Fruit fly (Drosophila melanogaster) whole organism, wandering third instar larva: ENCODE measurements around the gene upSET.

Experiments used
- Abd-B ChIP-seq: fragments of >200 bp; optimal IDR thresholded peaks from 2 replicates; lab custom pipeline; 2017; ENCODE audit warnings: missing biosample characterization, missing genetic modification characterization
- CG32264 ChIP-seq: fragments of 200-800 bp; sonication (Bioruptor generic); optimal IDR thresholded peaks from 2 replicates; lab custom pipeline; 2016; ENCODE audit warnings: missing biosample characterization, missing genetic modification characterization
- CG9705 ChIP-seq: fragments of 200-800 bp; sonication (Bioruptor generic); optimal IDR thresholded peaks from 2 replicates; lab custom pipeline; 2018; ENCODE audit warnings: missing biosample characterization, mild to moderate bottlenecking, missing genetic modification characterization
- CrebA ChIP-seq: fragments of 200-800 bp; sonication (Bioruptor generic); optimal IDR thresholded peaks from 2 replicates; lab custom pipeline; 2016; ENCODE audit warnings: missing biosample characterization, mild to moderate bottlenecking, missing genetic modification characterization, borderline replicate concordance
- Dfd ChIP-seq: fragments of >200 bp; optimal IDR thresholded peaks from 2 replicates; lab custom pipeline; 2017; ENCODE audit warnings: missing biosample characterization, missing genetic modification characterization
- Dif ChIP-seq: fragments of 200-275, 200-300 bp; sonication (Bioruptor generic); optimal IDR thresholded peaks from 2 replicates; lab custom pipeline; 2018; ENCODE audit warnings: missing biosample characterization, missing genetic modification characterization; ENCODE audit not compliant: partially characterized antibody
- GATAd ChIP-seq: sonication (Bioruptor generic); optimal IDR thresholded peaks from 2 replicates; lab custom pipeline; 2016; ENCODE audit warnings: missing biosample characterization, missing genetic modification characterization
- Hnf4 ChIP-seq: fragments of 200-800 bp; sonication (Bioruptor generic); optimal IDR thresholded peaks from 2 replicates; lab custom pipeline; 2016; ENCODE audit warnings: missing biosample characterization, mild to moderate bottlenecking, missing genetic modification characterization
- Hr78 ChIP-seq: fragments of >200 bp; optimal IDR thresholded peaks from 2 replicates; lab custom pipeline; 2017; ENCODE audit warnings: missing biosample characterization, missing genetic modification characterization
- Hr83 ChIP-seq: fragments of 200-300 bp; sonication (Bioruptor generic); optimal IDR thresholded peaks from 2 replicates; lab custom pipeline; 2016; ENCODE audit warnings: missing biosample characterization, mild to moderate bottlenecking, missing genetic modification characterization, moderate library complexity; ENCODE audit not compliant: poor library complexity, severe bottlenecking
- Jra ChIP-seq: sonication (Bioruptor generic); optimal IDR thresholded peaks from 2 replicates; lab custom pipeline; 2016; ENCODE audit warnings: missing biosample characterization, missing genetic modification characterization
- Mio ChIP-seq: sonication (Bioruptor generic); optimal IDR thresholded peaks from 2 replicates; lab custom pipeline; 2016; ENCODE audit warnings: missing biosample characterization, missing genetic modification characterization
- Myc ChIP-seq: fragments of >200 bp; optimal IDR thresholded peaks from 2 replicates; lab custom pipeline; 2017
- N ChIP-seq: fragments of >200 bp; optimal IDR thresholded peaks from 2 replicates; lab custom pipeline; 2018; ENCODE audit warnings: missing biosample characterization, missing external identifiers, missing genetic modification characterization
- Rel ChIP-seq, 2 experiments: fragments of 200-800 bp; sonication (Bioruptor generic) in 1 of 2; optimal IDR thresholded peaks; 2 replicates in 1 of 2; 3 replicates in 1 of 2; lab custom pipeline; 2016 to 2019; ENCODE audit warnings: mild to moderate bottlenecking in 2 of 2, missing biosample characterization in 2 of 2, missing genetic modification characterization in 2 of 2, moderate library complexity in 1 of 2
- Sp1 ChIP-seq: fragments of 200-800 bp; sonication (Bioruptor generic); optimal IDR thresholded peaks from 3 replicates; lab custom pipeline; 2019; ENCODE audit warnings: missing biosample characterization, mild to moderate bottlenecking, missing genetic modification characterization, moderate library complexity
- br ChIP-seq: fragments of 200-800 bp; sonication (Bioruptor generic); optimal IDR thresholded peaks from 2 replicates; lab custom pipeline; 2016; ENCODE audit warnings: missing biosample characterization, missing genetic modification characterization
- brk ChIP-seq: fragments of 200-800 bp; sonication (Bioruptor generic); optimal IDR thresholded peaks from 2 replicates; lab custom pipeline; 2016; ENCODE audit warnings: missing biosample characterization, mild to moderate bottlenecking, missing genetic modification characterization
- dl ChIP-seq, 2 experiments: fragments of 175-275, 200-275 bp in 1 of 2; fragments of 200-275 bp in 1 of 2; sonication (Bioruptor generic); optimal IDR thresholded peaks; lab custom pipeline; 2018; ENCODE audit warnings: mild to moderate bottlenecking in 2 of 2, missing biosample characterization in 2 of 2, missing genetic modification characterization in 2 of 2, moderate library complexity in 2 of 2; ENCODE audit not compliant: partially characterized antibody in 2 of 2, insufficient read depth in 1 of 2
- dmrt93B ChIP-seq: fragments of 200-800 bp; sonication (Bioruptor generic); optimal IDR thresholded peaks from 2 replicates; lab custom pipeline; 2018; ENCODE audit warnings: missing biosample characterization, mild to moderate bottlenecking, missing genetic modification characterization
- dsf ChIP-seq: sonication (Bioruptor generic); optimal IDR thresholded peaks from 2 replicates; lab custom pipeline; 2016; ENCODE audit warnings: missing biosample characterization, missing genetic modification characterization, borderline replicate concordance
- h ChIP-seq: fragments of 200-800 bp; sonication (Bioruptor generic); optimal IDR thresholded peaks from 3 replicates; lab custom pipeline; 2016; ENCODE audit warnings: missing biosample characterization, mild to moderate bottlenecking, missing genetic modification characterization
- jim ChIP-seq: fragments of 175-275, 200-325 bp; sonication (Bioruptor generic); optimal IDR thresholded peaks from 2 replicates; lab custom pipeline; 2016; ENCODE audit warnings: missing biosample characterization, mild to moderate bottlenecking, missing genetic modification characterization
- sage ChIP-seq: fragments of 200-800 bp; sonication (Bioruptor generic); optimal IDR thresholded peaks from 2 replicates; lab custom pipeline; 2016; ENCODE audit warnings: missing biosample characterization, mild to moderate bottlenecking, missing genetic modification characterization
- sv ChIP-seq: fragments of 200-800 bp; sonication (Bioruptor generic); optimal IDR thresholded peaks from 3 replicates; lab custom pipeline; 2016; ENCODE audit warnings: missing biosample characterization, missing genetic modification characterization
- tai ChIP-seq: sonication (Bioruptor generic); optimal IDR thresholded peaks from 2 replicates; lab custom pipeline; 2016; ENCODE audit warnings: missing biosample characterization, missing genetic modification characterization
- usp ChIP-seq: fragments of >200 bp; optimal IDR thresholded peaks from 2 replicates; lab custom pipeline; 2017; ENCODE audit warnings: missing biosample characterization, missing genetic modification characterization

The upSET gene

DNA sequence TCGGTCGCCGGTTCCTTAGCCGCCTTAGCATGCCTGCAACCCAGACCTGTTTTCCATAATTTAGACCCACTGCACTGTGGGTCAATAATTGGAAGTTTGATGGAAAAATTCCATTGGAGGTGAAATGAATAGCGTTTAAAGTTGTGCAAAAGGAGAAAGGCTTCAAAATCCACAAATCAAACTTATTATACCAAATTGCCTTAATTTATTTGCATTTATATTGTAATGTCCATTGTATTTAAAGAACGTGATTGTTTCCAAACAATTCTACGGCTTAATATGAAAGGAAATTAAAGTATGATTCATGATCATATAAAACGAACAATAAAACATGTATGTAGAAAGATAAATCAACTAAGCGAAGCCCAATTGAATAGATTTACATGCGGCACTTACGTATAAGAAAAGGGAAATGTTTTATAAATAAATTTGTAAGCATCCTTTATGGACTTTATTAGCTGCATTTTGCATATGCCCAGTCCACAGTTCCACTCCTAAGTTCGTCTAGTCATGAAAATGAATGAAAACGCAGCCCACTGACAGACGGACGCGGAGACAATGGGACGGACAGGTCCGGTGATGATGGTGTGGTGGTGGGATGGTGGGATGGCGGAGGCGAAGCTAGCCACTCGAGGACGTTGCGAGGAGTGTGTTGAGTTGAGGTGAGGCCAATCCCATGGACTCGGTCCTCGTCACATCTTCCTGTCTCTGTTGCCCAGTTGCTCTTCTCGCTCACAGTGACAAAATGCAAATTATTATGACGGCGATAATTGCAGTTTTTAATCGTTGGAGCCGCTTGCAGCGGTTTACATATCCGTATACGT is 61.5 kb downstream of the upSET start:
- TF ChIP-seq GATAd = no peak
- TF ChIP-seq sv (GFP tag; lab: Kevin White, UChicago) = no peak
- TF ChIP-seq Abd-B = no peak
- TF ChIP-seq tai (GFP tag; lab: Kevin White, UChicago) = no peak
- TF ChIP-seq dl (GFP tag; optimal IDR thresholded peaks at IDR 0.05; lab: Kevin White, UChicago; ENCODE audit: insufficient read depth in 1 of 2, partially characterized antibody in 2 of 2) = no peak
- TF ChIP-seq Rel (GFP tag; optimal IDR thresholded peaks at IDR 0.05; lab: Kevin White, UChicago) = no peak
- no peak for TF ChIP-seq Rel (tag; optimal IDR thresholded peaks at IDR 0.05; lab: Kevin White, UChicago)
- TF ChIP-seq Myc (lab: Kevin White, UChicago) = no peak
- TF ChIP-seq Hr78 (GFP tag; lab: Kevin White, UChicago) = no peak
- no peak for TF ChIP-seq usp

DNA sequence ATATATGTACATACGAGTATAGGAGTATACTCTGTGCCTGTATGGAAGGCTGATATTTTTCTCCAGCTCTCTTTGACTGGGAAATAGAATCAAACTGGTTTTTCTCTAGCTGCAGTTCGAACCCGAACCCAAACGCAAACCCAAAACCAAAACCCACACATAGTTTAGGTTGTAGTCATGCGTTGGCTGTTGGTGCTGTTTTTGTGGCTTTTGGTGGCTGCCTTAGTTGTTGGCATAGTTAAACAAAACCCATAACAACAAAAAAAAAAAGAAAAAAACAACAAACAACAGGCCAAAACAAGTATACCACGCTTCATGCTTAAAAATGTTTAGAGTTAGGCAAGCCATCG is 62.1 kb downstream of the upSET start:
- TF ChIP-seq Sp1 (GFP tag; lab: Kevin White, UChicago) (no peak), CG32264 (GFP tag; lab: Kevin White, UChicago) (no peak), Abd-B (no peak), Jra (GFP tag; lab: Kevin White, UChicago) (no peak), N (GFP tag; lab: Kevin White, UChicago) (no peak), Hnf4 (GFP tag; lab: Kevin White, UChicago) (no peak), CrebA (GFP tag; lab: Kevin White, UChicago) (no peak), Dfd (no peak), h (GFP tag; lab: Kevin White, UChicago) (no peak), dmrt93B (no peak), sage (no peak), Mio (no peak), CG9705 (GFP tag; lab: Kevin White, UChicago) (no peak), Hr83 (GFP tag; lab: Kevin White, UChicago) (no peak), brk (no peak), Dif (GFP tag; lab: Kevin White, UChicago) (no peak), br (GFP tag; lab: Kevin White, UChicago) (no peak), dsf (GFP tag; lab: Kevin White, UChicago) (no peak), usp (no peak), jim (GFP tag; lab: Kevin White, UChicago) (no peak)
